Worm (Caenorhabditis elegans): ENCODE data around the gene C03A3.1.

Gene C03A3.1

ce11 chrX:11299642-11300307 lies 42.6 kb downstream of the C03A3.1 start, which contains the start of the genes snrp-40.1 and F08G12.3:
Gene snrp-40.1 (minus strand): TSS chrX:11299784.
Gene F08G12.3 (plus strand): TSS chrX:11300257.
- TF ChIP-seq him-1 (tag; optimal IDR thresholded peaks at IDR 0.05): peak; percentile 37
- no peak for TF ChIP-seq dao-5 (tag; optimal IDR thresholded peaks at IDR 0.05)
- TF ChIP-seq W03F9.2 (tag; optimal IDR thresholded peaks at IDR 0.05): no peak

- TF ChIP-seq him-1 (tag; optimal IDR thresholded peaks at IDR 0.05) (no peak), W03F9.2 (tag; optimal IDR thresholded peaks at IDR 0.05) (no peak), dao-5 (tag; optimal IDR thresholded peaks at IDR 0.05) (no peak)
These were observed 48.6 kb downstream of the C03A3.1 start, which contains the start of gene F08G12.1 for ce11 chrX:11305773-11306172. Gene F08G12.1 (minus strand): TSS chrX:11305873.

ce11 chrX:11307056-11307455 lies 49.9 kb downstream of the C03A3.1 start, which contains the start of gene vhl-1:
Gene vhl-1 (plus strand): TSS chrX:11307356.
- no peak for TF ChIP-seq him-1 (tag; optimal IDR thresholded peaks at IDR 0.05)
- no peak for TF ChIP-seq dao-5 (tag; optimal IDR thresholded peaks at IDR 0.05)
- TF ChIP-seq W03F9.2 (tag; optimal IDR thresholded peaks at IDR 0.05): no peak
